Fruit fly (Drosophila melanogaster): ENCODE results near the gene mnb.

mnb gene

dm6 chrX:17820252-17820651 is 66.8 kb downstream of the mnb start (continued):
- TF ChIP-seq CG7928 (GFP tag; optimal IDR thresholded peaks at IDR 0.05) (no peak), CG6791 (GFP tag; IDR thresholded peaks at IDR 0.05; ENCODE audit: partially characterized antibody) (no peak), CG32532 (GFP tag; IDR thresholded peaks at IDR 0.05) (peak; percentile 68), onecut (GFP tag; IDR thresholded peaks at IDR 0.05) (no peak), CG11504 (tag; optimal IDR thresholded peaks at IDR 0.05) (no peak), pnt (GFP tag; optimal IDR thresholded peaks at IDR 0.05) (peak; percentile 19), Hsf (GFP tag; optimal IDR thresholded peaks at IDR 0.05) (peak; percentile 45), chinmo (GFP tag; IDR thresholded peaks at IDR 0.05; ENCODE audit: partially characterized antibody) (peak; percentile 90), CG8944 (GFP tag; optimal IDR thresholded peaks at IDR 0.05) (no peak), gcm2 (GFP tag; optimal IDR thresholded peaks at IDR 0.05) (no peak), tx (GFP tag; optimal IDR thresholded peaks at IDR 0.05) (no peak), seq (GFP tag; IDR thresholded peaks at IDR 0.05) (no peak), pan (optimal IDR thresholded peaks at IDR 0.05) (no peak), pan (GFP tag; optimal IDR thresholded peaks at IDR 0.05 in 1 of 2, IDR thresholded peaks at IDR 0.05 in 1 of 2) (no peak), CG2875 (GFP tag; optimal IDR thresholded peaks at IDR 0.05) (no peak), CG3726 (GFP tag; IDR thresholded peaks at IDR 0.05) (no peak), toy (GFP tag; IDR thresholded peaks at IDR 0.05) (no peak), CG17359 (tag; optimal IDR thresholded peaks at IDR 0.05) (peak; percentile 24), CG11696 (GFP tag; IDR thresholded peaks at IDR 0.05) (no peak), Ptx1 (GFP tag; IDR thresholded peaks at IDR 0.05) (peak; percentile 48; the same call in 1 of the 2 replicates), CG9727 (GFP tag; optimal IDR thresholded peaks at IDR 0.05) (no peak), CG5245 (GFP tag; optimal IDR thresholded peaks at IDR 0.05) (peak; percentile 27), CG7839 (tag; optimal IDR thresholded peaks at IDR 0.05) (peak; percentile 47), ash1 (GFP tag; optimal IDR thresholded peaks at IDR 0.05) (no peak), CG2129 (GFP tag; IDR thresholded peaks at IDR 0.05; ENCODE audit: partially characterized antibody) (no peak), eve (GFP tag; optimal IDR thresholded peaks at IDR 0.05) (no peak), CG4424 (GFP tag; optimal IDR thresholded peaks at IDR 0.05) (no peak), NK7.1 (GFP tag; optimal IDR thresholded peaks at IDR 0.05) (no peak), Dek (tag; optimal IDR thresholded peaks at IDR 0.05) (peak; percentile 16), gsb-n (tag; optimal IDR thresholded peaks at IDR 0.05) (no peak), fd96Cb (tag; optimal IDR thresholded peaks at IDR 0.05) (no peak), sna (GFP tag; IDR thresholded peaks at IDR 0.05; ENCODE audit: partially characterized antibody) (no peak), CG4820 (GFP tag; optimal IDR thresholded peaks at IDR 0.05) (peak; percentile 22), CG4854 (GFP tag; optimal IDR thresholded peaks at IDR 0.05) (no peak), CG15514 (GFP tag; optimal IDR thresholded peaks at IDR 0.05) (peak; percentile 11), fu2 (GFP tag; optimal IDR thresholded peaks at IDR 0.05) (no peak), B-H2 (GFP tag; optimal IDR thresholded peaks at IDR 0.05) (no peak), CG34422 (GFP tag; IDR thresholded peaks at IDR 0.05) (no peak), Fer3 (tag; optimal IDR thresholded peaks at IDR 0.05) (no peak), E2f2 (GFP tag; IDR thresholded peaks at IDR 0.05) (no peak), CG11456 (GFP tag; IDR thresholded peaks at IDR 0.05) (peak; percentile 80; the same call in 2 of the 3 replicates), gce (GFP tag; IDR thresholded peaks at IDR 0.05) (no peak), Bgb (GFP tag; IDR thresholded peaks at IDR 0.05; ENCODE audit: partially characterized antibody) (peak; percentile 56), bab2 (GFP tag; optimal IDR thresholded peaks at IDR 0.05) (peak; percentile 3), nau (GFP tag; optimal IDR thresholded peaks at IDR 0.05) (no peak), Stat92E (GFP tag; optimal IDR thresholded peaks at IDR 0.05) (no peak), Scr (GFP tag; IDR thresholded peaks at IDR 0.05; ENCODE audit: partially characterized antibody) (no peak), CG7372 (GFP tag; IDR thresholded peaks at IDR 0.05) (peak; percentile 7; the same call in 1 of the 2 replicates), pita (GFP tag; optimal IDR thresholded peaks at IDR 0.05) (peak; percentile 70), ac (GFP tag; optimal IDR thresholded peaks at IDR 0.05) (no peak), zf30C (GFP tag; optimal IDR thresholded peaks at IDR 0.05) (no peak)

Measured in whole organism, embryonic.